Fruit fly (Drosophila melanogaster) whole organism, embryonic: ENCODE data around the gene DEF8.

Experiments
- BtbVII ChIP-seq: fragments of 200-800 bp; sonication (Bioruptor generic); optimal IDR thresholded peaks from 3 replicates; lab custom pipeline; 2017; ENCODE audit warnings: missing biosample characterization, mild to moderate bottlenecking, missing genetic modification characterization
- Bteb2 ChIP-seq: fragments of 200-800 bp; sonication (Bioruptor generic); optimal IDR thresholded peaks from 2 replicates; lab custom pipeline; 2016; ENCODE audit warnings: missing biosample characterization, missing genetic modification characterization
- C15 ChIP-seq: fragments of 200-800 bp; sonication (Bioruptor generic); IDR thresholded peaks from 3 replicates; pipeline ENCODE4 v1.3.6; 2022; ENCODE audit warnings: missing biosample characterization, missing genetic modification characterization
- CG10274 ChIP-seq: fragments of 200-800 bp; sonication (Bioruptor generic); optimal IDR thresholded peaks from 3 replicates; lab custom pipeline; 2017; ENCODE audit warnings: missing biosample characterization, mild to moderate bottlenecking, missing genetic modification characterization
- CG12104 ChIP-seq: fragments of 200-800 bp; sonication (Bioruptor generic); optimal IDR thresholded peaks from 3 replicates; lab custom pipeline; 2016; ENCODE audit warnings: missing biosample characterization, missing genetic modification characterization
- CG13624 ChIP-seq: fragments of 200-800 bp; sonication (Bioruptor generic); optimal IDR thresholded peaks from 2 replicates; lab custom pipeline; 2016; ENCODE audit warnings: missing biosample characterization, missing genetic modification characterization
- CG15269 ChIP-seq: fragments of 200-800 bp; sonication (Bioruptor generic); optimal IDR thresholded peaks from 2 replicates; lab custom pipeline; 2018; ENCODE audit warnings: missing biosample characterization, mild to moderate bottlenecking, missing genetic modification characterization, moderate library complexity
- CG15601 ChIP-seq: fragments of 200-800 bp; sonication (Bioruptor generic); optimal IDR thresholded peaks from 3 replicates; lab custom pipeline; 2019; ENCODE audit warnings: missing biosample characterization, mild to moderate bottlenecking, missing genetic modification characterization, moderate library complexity
- CG15696 ChIP-seq: fragments of 200-800 bp; sonication (Bioruptor generic); optimal IDR thresholded peaks from 2 replicates; lab custom pipeline; 2019; ENCODE audit warnings: missing biosample characterization, mild to moderate bottlenecking, missing genetic modification characterization, moderate library complexity
- CG16813 ChIP-seq: fragments of 200-800 bp; sonication (Bioruptor generic); IDR thresholded peaks from 3 replicates; pipeline ENCODE4 v1.3.6; 2022; ENCODE audit warnings: missing biosample characterization, missing genetic modification characterization; ENCODE audit not compliant: partially characterized antibody
- CG17385 ChIP-seq: fragments of 200-800 bp; sonication (Bioruptor generic); optimal IDR thresholded peaks from 3 replicates; lab custom pipeline; 2018; ENCODE audit warnings: missing biosample characterization, mild to moderate bottlenecking, missing genetic modification characterization
- CG3281 ChIP-seq: fragments of 200-800 bp; sonication (Bioruptor generic); optimal IDR thresholded peaks from 3 replicates; lab custom pipeline; 2017; ENCODE audit warnings: missing biosample characterization, mild to moderate bottlenecking, missing genetic modification characterization
- CG3847 ChIP-seq: fragments of 200-800 bp; sonication (Bioruptor generic); IDR thresholded peaks from 2 replicates; pipeline ENCODE4 v1.3.6; 2022; ENCODE audit warnings: missing biosample characterization, missing genetic modification characterization
- CG7372 ChIP-seq: fragments of 200-800 bp; sonication (Bioruptor generic); IDR thresholded peaks from 2 replicates; pipeline ENCODE4 v1.3.6; 2022; ENCODE audit warnings: missing biosample characterization, missing genetic modification characterization
- CG7987 ChIP-seq: fragments of 200-800 bp; sonication (Bioruptor generic); optimal IDR thresholded peaks from 2 replicates; lab custom pipeline; 2018; ENCODE audit warnings: missing biosample characterization, mild to moderate bottlenecking, missing genetic modification characterization, moderate library complexity
- CG8290 ChIP-seq, 3 experiments: fragments of 200-800 bp; sonication (Bioruptor generic); optimal IDR thresholded peaks; 2 replicates each; lab custom pipeline; 2016 to 2019; ENCODE audit warnings: missing biosample characterization in 3 of 3, missing genetic modification characterization in 3 of 3, mild to moderate bottlenecking in 2 of 3, moderate library complexity in 1 of 3
- CG8944 ChIP-seq: fragments of 200-800 bp; sonication (Bioruptor generic); optimal IDR thresholded peaks from 3 replicates; lab custom pipeline; 2016; ENCODE audit warnings: missing biosample characterization, missing genetic modification characterization
- CHES-1-like ChIP-seq: fragments of 200-800 bp; sonication (Bioruptor generic); optimal IDR thresholded peaks from 2 replicates; lab custom pipeline; 2016; ENCODE audit warnings: missing biosample characterization, missing genetic modification characterization
- Doc2 ChIP-seq: fragments of 200-800 bp; sonication (Bioruptor generic); IDR thresholded peaks from 2 replicates; pipeline ENCODE4 v1.3.6; 2022; ENCODE audit warnings: missing biosample characterization, missing genetic modification characterization
- GATAe ChIP-seq: fragments of 200-800 bp; sonication (Bioruptor generic); conservative IDR thresholded peaks from 2 replicates; pipeline ENCODE4 v1.3.6; 2022; ENCODE audit warnings: missing biosample characterization, missing genetic modification characterization
- H2.0 ChIP-seq: fragments of 200-800 bp; sonication (Bioruptor generic); IDR thresholded peaks from 2 replicates; pipeline ENCODE4 v1.3.6; 2022; ENCODE audit warnings: missing biosample characterization, missing genetic modification characterization
- Hr39 ChIP-seq: fragments of >200 bp; optimal IDR thresholded peaks from 2 replicates; lab custom pipeline; 2017
- Hsf ChIP-seq: fragments of 200-800 bp; sonication (Bioruptor generic); optimal IDR thresholded peaks from 3 replicates; lab custom pipeline; 2016; ENCODE audit warnings: missing biosample characterization, missing genetic modification characterization
- MBD-R2 ChIP-seq: fragments of 200-800 bp; sonication (Bioruptor generic); IDR thresholded peaks from 2 replicates; pipeline ENCODE4 v1.3.6; 2022; ENCODE audit warnings: missing biosample characterization, missing genetic modification characterization
- Pdp1 ChIP-seq, 2 experiments: fragments of 200-800 bp; sonication (Bioruptor generic); optimal IDR thresholded peaks; 3 replicates each; lab custom pipeline; 2016; ENCODE audit warnings: missing biosample characterization in 2 of 2, missing genetic modification characterization in 2 of 2, mild to moderate bottlenecking in 1 of 2, moderate library complexity in 1 of 2
- Scr ChIP-seq: fragments of 200-800 bp; sonication (Bioruptor generic); IDR thresholded peaks from 2 replicates; pipeline ENCODE4 v1.3.6; 2022; ENCODE audit warnings: missing biosample characterization, missing genetic modification characterization; ENCODE audit not compliant: partially characterized antibody
- YL-1 ChIP-seq: fragments of 200-800 bp; sonication (Bioruptor generic); optimal IDR thresholded peaks from 3 replicates; lab custom pipeline; 2017; ENCODE audit warnings: missing biosample characterization, mild to moderate bottlenecking, missing genetic modification characterization
- cato ChIP-seq: fragments of 200-800 bp; sonication (Bioruptor generic); optimal IDR thresholded peaks from 2 replicates; lab custom pipeline; 2016; ENCODE audit warnings: missing biosample characterization, missing genetic modification characterization, borderline replicate concordance
- croc ChIP-seq: fragments of 200-800 bp; sonication (Bioruptor generic); conservative IDR thresholded peaks from 3 replicates; pipeline ENCODE4 v1.3.6; 2022; ENCODE audit warnings: missing biosample characterization, missing genetic modification characterization
- danr ChIP-seq: fragments of 200-800 bp; sonication (Bioruptor generic); IDR thresholded peaks from 2 replicates; pipeline ENCODE4 v1.3.6; 2022; ENCODE audit warnings: missing biosample characterization, missing genetic modification characterization
- emc ChIP-seq: fragments of 200-800 bp; sonication (Bioruptor generic); optimal IDR thresholded peaks from 2 replicates; lab custom pipeline; 2016; ENCODE audit warnings: missing biosample characterization, missing genetic modification characterization
- en ChIP-seq: fragments of 200-800 bp; sonication (Bioruptor generic); optimal IDR thresholded peaks from 2 replicates; lab custom pipeline; 2016; ENCODE audit warnings: missing biosample characterization, missing genetic modification characterization
- h ChIP-seq: fragments of >200 bp; optimal IDR thresholded peaks from 2 replicates; lab custom pipeline; 2017
- ham ChIP-seq: fragments of 200-800 bp; sonication (Bioruptor generic); IDR thresholded peaks from 2 replicates; pipeline ENCODE4 v1.3.6; 2022; ENCODE audit warnings: missing biosample characterization, missing genetic modification characterization
- hbn ChIP-seq: fragments of 200-800 bp; sonication (Bioruptor generic); IDR thresholded peaks from 2 replicates; pipeline ENCODE4 v1.3.6; 2022; ENCODE audit warnings: missing biosample characterization, missing genetic modification characterization; ENCODE audit not compliant: partially characterized antibody
- hkb ChIP-seq, 2 experiments: fragments of 200-800 bp in 1 of 2; fragments of >200 bp in 1 of 2; sonication (Bioruptor generic) in 1 of 2; IDR thresholded peaks in 1 of 2; optimal IDR thresholded peaks in 1 of 2; 2 replicates each; pipeline versions ENCODE4 v1.3.6 to Lab custom; 2017 to 2022; ENCODE audit warnings: missing biosample characterization in 1 of 2, missing genetic modification characterization in 1 of 2
- kay ChIP-seq: fragments of 200-800 bp; sonication (Bioruptor generic); optimal IDR thresholded peaks from 2 replicates; lab custom pipeline; 2016; ENCODE audit warnings: missing biosample characterization, missing genetic modification characterization
- maf-S ChIP-seq: fragments of 200-800 bp; sonication (Bioruptor generic); optimal IDR thresholded peaks from 2 replicates; lab custom pipeline; 2016; ENCODE audit warnings: missing biosample characterization, missing genetic modification characterization
- nerfin-1 ChIP-seq: fragments of 200-800 bp; sonication (Bioruptor generic); optimal IDR thresholded peaks from 3 replicates; lab custom pipeline; 2019; ENCODE audit warnings: missing biosample characterization, mild to moderate bottlenecking, missing genetic modification characterization, moderate library complexity
- pita ChIP-seq: fragments of 200-800 bp; sonication (Bioruptor generic); optimal IDR thresholded peaks from 2 replicates; lab custom pipeline; 2017; ENCODE audit warnings: missing biosample characterization, mild to moderate bottlenecking, missing genetic modification characterization
- psq ChIP-seq: fragments of 200-800 bp; sonication (Bioruptor generic); optimal IDR thresholded peaks from 2 replicates; lab custom pipeline; 2017; ENCODE audit warnings: missing biosample characterization, missing genetic modification characterization
- repo ChIP-seq: fragments of 200-800 bp; sonication (Bioruptor generic); optimal IDR thresholded peaks from 2 replicates; lab custom pipeline; 2016; ENCODE audit warnings: missing biosample characterization, missing genetic modification characterization
- schlank ChIP-seq: fragments of 200-800 bp; sonication (Bioruptor generic); optimal IDR thresholded peaks from 2 replicates; lab custom pipeline; 2018; ENCODE audit warnings: missing biosample characterization, mild to moderate bottlenecking, missing genetic modification characterization
- slou ChIP-seq: fragments of 200-800 bp; sonication (Bioruptor generic); optimal IDR thresholded peaks from 3 replicates; lab custom pipeline; 2016; ENCODE audit warnings: missing biosample characterization, missing genetic modification characterization
- slp2 ChIP-seq: fragments of 200-800 bp; sonication (Bioruptor generic); optimal IDR thresholded peaks from 2 replicates; lab custom pipeline; 2016; ENCODE audit warnings: missing biosample characterization, missing genetic modification characterization
- stc ChIP-seq: fragments of 200-800 bp; sonication (Bioruptor generic); IDR thresholded peaks from 2 replicates; pipeline ENCODE4 v1.3.6; 2022; ENCODE audit warnings: missing biosample characterization, missing genetic modification characterization
- trh ChIP-seq: fragments of 200-800 bp; sonication (Bioruptor generic); optimal IDR thresholded peaks from 2 replicates; lab custom pipeline; 2016; ENCODE audit warnings: missing biosample characterization, missing genetic modification characterization
- usp ChIP-seq: fragments of >200 bp; optimal IDR thresholded peaks from 2 replicates; lab custom pipeline; 2017; ENCODE audit warnings: missing biosample characterization, missing genetic modification characterization
- zfh2 ChIP-seq: fragments of 200-800 bp; sonication (Bioruptor generic); optimal IDR thresholded peaks from 2 replicates; lab custom pipeline; 2016; ENCODE audit warnings: missing biosample characterization, missing genetic modification characterization

DEF8 gene

dm6 chr3L:12090898-12091685 is 40.9 kb upstream of the DEF8 start (continued):
- TF ChIP-seq CG8290 (GFP tag; optimal IDR thresholded peaks at IDR 0.05; lab: Kevin White, UChicago) (no peak), CG8290 (tag; optimal IDR thresholded peaks at IDR 0.05; lab: Kevin White, UChicago) (peak in 1 of 2 experiments; percentile 36), CG15269 (tag; lab: Kevin White, UChicago) (peak; percentile 86), ham (GFP tag; lab: Robert Waterston, UW) (no peak), CG7987 (GFP tag; lab: Kevin White, UChicago) (peak; percentile 49), CG17385 (GFP tag; lab: Kevin White, UChicago) (peak; percentile 67), kay (GFP tag; lab: Kevin White, UChicago) (peak; percentile 44), C15 (GFP tag; lab: Robert Waterston, UW) (no peak), schlank (peak; percentile 36), cato (GFP tag; lab: Kevin White, UChicago) (peak; percentile 5), CG16813 (no peak), trh (GFP tag; lab: Kevin White, UChicago) (peak; percentile 40), usp (GFP tag; lab: Kevin White, UChicago) (no peak), CG13624 (GFP tag; lab: Kevin White, UChicago) (peak; percentile 18), hkb (optimal IDR thresholded peaks at IDR 0.05; lab: Kevin White, UChicago) (no peak), hkb (GFP tag; IDR thresholded peaks at IDR 0.05; lab: Robert Waterston, UW) (peak; percentile 70), H2.0 (peak; percentile 44; the same call in 1 of the 2 replicates), Hsf (peak; percentile 50), YL-1 (GFP tag; lab: Kevin White, UChicago) (no peak), croc (GFP tag; lab: Robert Waterston, UW) (no peak; the same call in 2 of the 3 replicates), Scr (no peak), Bteb2 (GFP tag; lab: Kevin White, UChicago) (peak; percentile 47), CG15696 (tag; lab: Kevin White, UChicago) (peak; percentile 10), stc (GFP tag; lab: Robert Waterston, UW) (peak; percentile 54; the same call in 1 of the 2 replicates), CG8944 (GFP tag; lab: Kevin White, UChicago) (no peak), CG7372 (peak; percentile 50), danr (GFP tag; lab: Robert Waterston, UW) (no peak), nerfin-1 (tag; lab: Kevin White, UChicago) (peak; percentile 28), emc (GFP tag; lab: Kevin White, UChicago) (no peak), CG3281 (GFP tag; lab: Kevin White, UChicago) (peak; percentile 74), hbn (GFP tag; lab: Robert Waterston, UW) (no peak), MBD-R2 (peak; percentile 45; the same call in 1 of the 2 replicates), BtbVII (peak; percentile 77), CG15601 (tag; lab: Kevin White, UChicago) (no peak), CG12104 (GFP tag; lab: Kevin White, UChicago) (peak; percentile 9), CG3847 (GFP tag; lab: Robert Waterston, UW) (peak; percentile 75), slou (GFP tag; lab: Kevin White, UChicago) (peak; percentile 34), CG10274 (GFP tag; lab: Kevin White, UChicago) (peak; percentile 25), Doc2 (GFP tag; lab: Robert Waterston, UW) (no peak), h (lab: Kevin White, UChicago) (no peak), maf-S (GFP tag; lab: Kevin White, UChicago) (peak; percentile 8), Hr39 (no peak), psq (GFP tag; lab: Kevin White, UChicago) (no peak), pita (no peak), en (GFP tag; lab: Kevin White, UChicago) (no peak), CHES-1-like (GFP tag; lab: Kevin White, UChicago) (peak; percentile 9), repo (GFP tag; lab: Kevin White, UChicago) (no peak), Pdp1 (GFP tag; optimal IDR thresholded peaks at IDR 0.05; lab: Kevin White, UChicago) (peak; percentile 33 to 45), GATAe (no peak; the same call in 1 of the 2 replicates), zfh2 (peak; percentile 37), slp2 (no peak)
